Fruit fly (Drosophila melanogaster) Kc167 (cell line): ENCODE data around the gene CG9372.

ENCODE experiments used
- Sin3A ChIP-seq: fragments of >200 bp; optimal IDR thresholded peaks from 2 replicates; lab custom pipeline; 2018; ENCODE audit warnings: missing external identifiers
- h ChIP-seq: fragments of >200 bp; optimal IDR thresholded peaks from 3 replicates; lab custom pipeline; 2018; ENCODE audit warnings: missing external identifiers
- psq ChIP-seq: fragments of >200 bp; optimal IDR thresholded peaks from 2 replicates; lab custom pipeline; 2017; ENCODE audit warnings: missing external identifiers
- ttk ChIP-seq: sonication (Bioruptor generic); optimal IDR thresholded peaks from 2 replicates; lab custom pipeline; 2017; ENCODE audit warnings: missing external identifiers

dm6 chr3L:19557197-19557995, 48.6 kb upstream of the CG9372 start:
- TF ChIP-seq psq (lab: Kevin White, UChicago): no peak
- no peak for TF ChIP-seq Sin3A (lab: Kevin White, UChicago)
- TF ChIP-seq ttk (lab: Kevin White, UChicago): no peak
- no peak for TF ChIP-seq h (lab: Kevin White, UChicago)
